Fruit fly (Drosophila melanogaster) whole organism, wandering third instar larva: ENCODE measurements around the gene CG3984.
A peak's percentile ranks its signal among the peaks of the same experiment; 100 is the strongest.

Experiments
- Abd-B ChIP-seq: fragments of >200 bp; optimal IDR thresholded peaks from 2 replicates; lab custom pipeline; 2017; ENCODE audit warnings: missing biosample characterization, missing genetic modification characterization
- CG32264 ChIP-seq: fragments of 200-800 bp; sonication (Bioruptor generic); optimal IDR thresholded peaks from 2 replicates; lab custom pipeline; 2016; ENCODE audit warnings: missing biosample characterization, missing genetic modification characterization
- CG9705 ChIP-seq: fragments of 200-800 bp; sonication (Bioruptor generic); optimal IDR thresholded peaks from 2 replicates; lab custom pipeline; 2018; ENCODE audit warnings: missing biosample characterization, mild to moderate bottlenecking, missing genetic modification characterization
- CrebA ChIP-seq: fragments of 200-800 bp; sonication (Bioruptor generic); optimal IDR thresholded peaks from 2 replicates; lab custom pipeline; 2016; ENCODE audit warnings: missing biosample characterization, mild to moderate bottlenecking, missing genetic modification characterization, borderline replicate concordance
- Dfd ChIP-seq: fragments of >200 bp; optimal IDR thresholded peaks from 2 replicates; lab custom pipeline; 2017; ENCODE audit warnings: missing biosample characterization, missing genetic modification characterization
- Dif ChIP-seq: fragments of 200-275, 200-300 bp; sonication (Bioruptor generic); optimal IDR thresholded peaks from 2 replicates; lab custom pipeline; 2018; ENCODE audit warnings: missing biosample characterization, missing genetic modification characterization; ENCODE audit not compliant: partially characterized antibody
- GATAd ChIP-seq: sonication (Bioruptor generic); optimal IDR thresholded peaks from 2 replicates; lab custom pipeline; 2016; ENCODE audit warnings: missing biosample characterization, missing genetic modification characterization
- HLH106 ChIP-seq: fragments of 200-800 bp; optimal IDR thresholded peaks from 3 replicates; lab custom pipeline; 2019; ENCODE audit warnings: missing biosample characterization, mild to moderate bottlenecking, missing genetic modification characterization, moderate library complexity
- Hnf4 ChIP-seq: fragments of 200-800 bp; sonication (Bioruptor generic); optimal IDR thresholded peaks from 2 replicates; lab custom pipeline; 2016; ENCODE audit warnings: missing biosample characterization, mild to moderate bottlenecking, missing genetic modification characterization
- Hr78 ChIP-seq: fragments of >200 bp; optimal IDR thresholded peaks from 2 replicates; lab custom pipeline; 2017; ENCODE audit warnings: missing biosample characterization, missing genetic modification characterization
- Hr83 ChIP-seq: fragments of 200-300 bp; sonication (Bioruptor generic); optimal IDR thresholded peaks from 2 replicates; lab custom pipeline; 2016; ENCODE audit warnings: missing biosample characterization, mild to moderate bottlenecking, missing genetic modification characterization, moderate library complexity; ENCODE audit not compliant: poor library complexity, severe bottlenecking
- Jra ChIP-seq: sonication (Bioruptor generic); optimal IDR thresholded peaks from 2 replicates; lab custom pipeline; 2016; ENCODE audit warnings: missing biosample characterization, missing genetic modification characterization
- Mio ChIP-seq: sonication (Bioruptor generic); optimal IDR thresholded peaks from 2 replicates; lab custom pipeline; 2016; ENCODE audit warnings: missing biosample characterization, missing genetic modification characterization
- Myc ChIP-seq: fragments of >200 bp; optimal IDR thresholded peaks from 2 replicates; lab custom pipeline; 2017
- N ChIP-seq: fragments of >200 bp; optimal IDR thresholded peaks from 2 replicates; lab custom pipeline; 2018; ENCODE audit warnings: missing biosample characterization, missing external identifiers, missing genetic modification characterization
- OdsH ChIP-seq: fragments of 200-800 bp; sonication (Bioruptor generic); optimal IDR thresholded peaks from 2 replicates; lab custom pipeline; 2016; ENCODE audit warnings: missing biosample characterization, mild to moderate bottlenecking, missing genetic modification characterization
- Rel ChIP-seq, 2 experiments: fragments of 200-800 bp; sonication (Bioruptor generic) in 1 of 2; optimal IDR thresholded peaks; 2 replicates in 1 of 2; 3 replicates in 1 of 2; lab custom pipeline; 2016 to 2019; ENCODE audit warnings: mild to moderate bottlenecking in 2 of 2, missing biosample characterization in 2 of 2, missing genetic modification characterization in 2 of 2, moderate library complexity in 1 of 2
- Sp1 ChIP-seq: fragments of 200-800 bp; sonication (Bioruptor generic); optimal IDR thresholded peaks from 3 replicates; lab custom pipeline; 2019; ENCODE audit warnings: missing biosample characterization, mild to moderate bottlenecking, missing genetic modification characterization, moderate library complexity
- Vsx2 ChIP-seq: fragments of 200-300, 225-300 bp; sonication (Bioruptor generic); optimal IDR thresholded peaks from 2 replicates; lab custom pipeline; 2018; ENCODE audit warnings: missing biosample characterization, missing genetic modification characterization; ENCODE audit not compliant: partially characterized antibody
- br ChIP-seq: fragments of 200-800 bp; sonication (Bioruptor generic); optimal IDR thresholded peaks from 2 replicates; lab custom pipeline; 2016; ENCODE audit warnings: missing biosample characterization, missing genetic modification characterization
- brk ChIP-seq: fragments of 200-800 bp; sonication (Bioruptor generic); optimal IDR thresholded peaks from 2 replicates; lab custom pipeline; 2016; ENCODE audit warnings: missing biosample characterization, mild to moderate bottlenecking, missing genetic modification characterization
- dl ChIP-seq, 2 experiments: fragments of 175-275, 200-275 bp in 1 of 2; fragments of 200-275 bp in 1 of 2; sonication (Bioruptor generic); optimal IDR thresholded peaks; lab custom pipeline; 2018; ENCODE audit warnings: mild to moderate bottlenecking in 2 of 2, missing biosample characterization in 2 of 2, missing genetic modification characterization in 2 of 2, moderate library complexity in 2 of 2; ENCODE audit not compliant: partially characterized antibody in 2 of 2, insufficient read depth in 1 of 2
- dmrt93B ChIP-seq: fragments of 200-800 bp; sonication (Bioruptor generic); optimal IDR thresholded peaks from 2 replicates; lab custom pipeline; 2018; ENCODE audit warnings: missing biosample characterization, mild to moderate bottlenecking, missing genetic modification characterization
- dsf ChIP-seq: sonication (Bioruptor generic); optimal IDR thresholded peaks from 2 replicates; lab custom pipeline; 2016; ENCODE audit warnings: missing biosample characterization, missing genetic modification characterization, borderline replicate concordance
- ey ChIP-seq: fragments of 200-800 bp; sonication (Bioruptor generic); optimal IDR thresholded peaks from 2 replicates; lab custom pipeline; 2016; ENCODE audit warnings: missing biosample characterization, missing genetic modification characterization
- foxo ChIP-seq, 2 experiments: fragments of 200-800 bp; sonication (Bioruptor generic); optimal IDR thresholded peaks; 2 replicates in 1 of 2; 3 replicates in 1 of 2; lab custom pipeline; 2016 to 2017; ENCODE audit warnings: missing biosample characterization in 2 of 2, missing genetic modification characterization in 2 of 2
- fru ChIP-seq: fragments of 200-800 bp; sonication (Bioruptor generic); optimal IDR thresholded peaks from 3 replicates; lab custom pipeline; 2016; ENCODE audit warnings: missing biosample characterization, mild to moderate bottlenecking, missing genetic modification characterization
- h ChIP-seq: fragments of 200-800 bp; sonication (Bioruptor generic); optimal IDR thresholded peaks from 3 replicates; lab custom pipeline; 2016; ENCODE audit warnings: missing biosample characterization, mild to moderate bottlenecking, missing genetic modification characterization
- jim ChIP-seq: fragments of 175-275, 200-325 bp; sonication (Bioruptor generic); optimal IDR thresholded peaks from 2 replicates; lab custom pipeline; 2016; ENCODE audit warnings: missing biosample characterization, mild to moderate bottlenecking, missing genetic modification characterization
- lola ChIP-seq: fragments of >200 bp; optimal IDR thresholded peaks from 2 replicates; lab custom pipeline; 2017; ENCODE audit warnings: missing biosample characterization, missing genetic modification characterization
- pan ChIP-seq: fragments of >200 bp; optimal IDR thresholded peaks from 2 replicates; lab custom pipeline; 2017
- psq ChIP-seq: fragments of 200-800 bp; sonication (Bioruptor generic); optimal IDR thresholded peaks from 3 replicates; lab custom pipeline; 2017; ENCODE audit warnings: missing biosample characterization, mild to moderate bottlenecking, missing genetic modification characterization, moderate library complexity
- rgr ChIP-seq: fragments of 200-800 bp; sonication (Bioruptor generic); optimal IDR thresholded peaks from 3 replicates; lab custom pipeline; 2016; ENCODE audit warnings: missing biosample characterization, mild to moderate bottlenecking, missing genetic modification characterization
- sage ChIP-seq: fragments of 200-800 bp; sonication (Bioruptor generic); optimal IDR thresholded peaks from 2 replicates; lab custom pipeline; 2016; ENCODE audit warnings: missing biosample characterization, mild to moderate bottlenecking, missing genetic modification characterization
- sv ChIP-seq: fragments of 200-800 bp; sonication (Bioruptor generic); optimal IDR thresholded peaks from 3 replicates; lab custom pipeline; 2016; ENCODE audit warnings: missing biosample characterization, missing genetic modification characterization
- tai ChIP-seq: sonication (Bioruptor generic); optimal IDR thresholded peaks from 2 replicates; lab custom pipeline; 2016; ENCODE audit warnings: missing biosample characterization, missing genetic modification characterization
- usp ChIP-seq: fragments of >200 bp; optimal IDR thresholded peaks from 2 replicates; lab custom pipeline; 2017; ENCODE audit warnings: missing biosample characterization, missing genetic modification characterization
- woc ChIP-seq: sonication (Bioruptor generic); optimal IDR thresholded peaks from 2 replicates; lab custom pipeline; 2016; ENCODE audit warnings: missing biosample characterization, mild to moderate bottlenecking, missing genetic modification characterization

Gene CG3984

DNA sequence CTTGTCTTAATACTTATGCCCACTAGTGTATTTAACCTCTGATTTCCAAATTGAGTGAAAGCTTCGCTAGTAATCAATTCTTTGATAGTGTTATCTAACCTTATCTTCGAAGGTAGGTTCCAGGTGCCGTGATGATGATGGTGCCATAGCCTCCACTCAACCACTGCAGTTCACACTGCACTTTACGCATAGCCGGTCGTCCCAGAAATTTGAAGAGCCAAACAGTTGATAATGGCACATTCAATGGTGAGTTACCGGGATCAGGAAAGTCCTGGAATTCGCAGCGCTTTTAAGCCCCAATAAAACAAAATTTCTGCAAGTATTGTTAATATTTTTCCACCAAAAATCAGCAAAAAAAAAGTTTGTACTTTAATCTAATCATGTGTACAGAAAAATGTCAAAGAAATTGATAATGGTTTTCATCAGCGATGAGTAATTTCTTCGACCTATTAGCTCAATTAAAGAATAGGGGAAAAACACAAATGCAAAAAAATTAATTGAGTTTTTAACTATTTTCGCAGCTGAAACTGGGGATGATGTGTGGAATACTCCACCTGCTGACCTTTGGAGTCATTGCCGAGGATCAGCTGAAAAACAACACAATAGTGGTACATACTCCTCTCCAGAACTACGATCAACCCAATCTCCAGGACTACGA is 3.0 kb downstream of the CG3984 start, which contains the start of gene CG3987:
Gene CG3987, plus strand, starts transcription at position 143 of the 658 bp plus-strand sequence.
- peak; percentile 62 for TF ChIP-seq Dif (GFP tag; lab: Kevin White, UChicago)
- no peak for TF ChIP-seq rgr (GFP tag; lab: Kevin White, UChicago)
- no peak for TF ChIP-seq Rel (GFP tag; optimal IDR thresholded peaks at IDR 0.05; lab: Kevin White, UChicago)
- peak; percentile 98 for TF ChIP-seq Rel (tag; optimal IDR thresholded peaks at IDR 0.05; lab: Kevin White, UChicago)
- TF ChIP-seq woc (GFP tag; lab: Kevin White, UChicago): no peak
- TF ChIP-seq Vsx2: peak; percentile 58

DNA sequence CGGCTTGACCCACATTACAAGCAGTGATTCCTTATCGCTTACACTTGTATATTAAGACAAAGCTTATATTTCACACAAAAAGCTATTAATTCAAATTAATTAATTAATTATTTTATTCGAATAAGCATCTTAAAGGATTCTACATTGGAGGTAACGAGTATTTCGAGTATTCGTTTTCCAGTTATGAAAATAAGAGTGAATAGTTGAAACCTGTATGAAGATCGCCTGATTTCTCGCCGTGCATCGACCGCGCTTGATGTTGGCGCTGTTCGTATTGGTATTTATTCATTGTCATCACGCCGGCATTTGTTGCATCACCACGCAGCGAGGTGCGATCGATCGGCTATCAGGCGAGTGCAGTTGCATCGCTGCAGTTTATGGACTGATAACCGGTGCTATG is 8.5 kb downstream of the CG3984 start:
- TF ChIP-seq Dfd: no peak
- TF ChIP-seq sage (GFP tag; lab: Kevin White, UChicago): no peak
- TF ChIP-seq CrebA (GFP tag; lab: Kevin White, UChicago): no peak
- TF ChIP-seq jim (GFP tag; lab: Kevin White, UChicago): no peak
- TF ChIP-seq Myc: no peak
- no peak for TF ChIP-seq lola (GFP tag; lab: Kevin White, UChicago)
- no peak for TF ChIP-seq dsf (GFP tag; lab: Kevin White, UChicago)
- peak; percentile 27 for TF ChIP-seq psq
- no peak for TF ChIP-seq dmrt93B (GFP tag; lab: Kevin White, UChicago)
- TF ChIP-seq Vsx2: no peak
- TF ChIP-seq usp: no peak
- TF ChIP-seq sv (GFP tag; lab: Kevin White, UChicago): no peak
- TF ChIP-seq br (GFP tag; lab: Kevin White, UChicago): peak; percentile 16
- peak; percentile 50 for TF ChIP-seq fru (GFP tag; lab: Kevin White, UChicago)
- peak; percentile 3 for TF ChIP-seq Hnf4 (GFP tag; lab: Kevin White, UChicago)
- TF ChIP-seq Jra (GFP tag; lab: Kevin White, UChicago): no peak
- TF ChIP-seq Rel (GFP tag; optimal IDR thresholded peaks at IDR 0.05; lab: Kevin White, UChicago): no peak
- TF ChIP-seq Rel (tag; optimal IDR thresholded peaks at IDR 0.05; lab: Kevin White, UChicago): no peak
- no peak for TF ChIP-seq GATAd
- peak; percentile 8 for TF ChIP-seq HLH106 (tag; lab: Kevin White, UChicago)
- peak in 1 of 2 experiments; percentile 53 for TF ChIP-seq foxo (GFP tag; optimal IDR thresholded peaks at IDR 0.05; lab: Kevin White, UChicago)
- no peak for TF ChIP-seq Mio (GFP tag; lab: Kevin White, UChicago)
- no peak for TF ChIP-seq Abd-B
- no peak for TF ChIP-seq OdsH
- TF ChIP-seq CG32264 (GFP tag; lab: Kevin White, UChicago): no peak
- no peak for TF ChIP-seq brk (GFP tag; lab: Kevin White, UChicago)
- no peak for TF ChIP-seq woc (GFP tag; lab: Kevin White, UChicago)
- TF ChIP-seq h (GFP tag; lab: Kevin White, UChicago): peak; percentile 58
- no peak for TF ChIP-seq Sp1 (GFP tag; lab: Kevin White, UChicago)
- TF ChIP-seq pan: no peak
- no peak for TF ChIP-seq Dif (GFP tag; lab: Kevin White, UChicago)
- no peak for TF ChIP-seq CG9705 (GFP tag; lab: Kevin White, UChicago)
- TF ChIP-seq N (GFP tag; lab: Kevin White, UChicago): no peak
- no peak for TF ChIP-seq tai (GFP tag; lab: Kevin White, UChicago)
- TF ChIP-seq rgr (GFP tag; lab: Kevin White, UChicago): peak; percentile 38
- no peak for TF ChIP-seq Hr83 (GFP tag; lab: Kevin White, UChicago)
- TF ChIP-seq Hr78: no peak
- no peak for TF ChIP-seq dl (GFP tag; optimal IDR thresholded peaks at IDR 0.05; lab: Kevin White, UChicago; ENCODE audit: insufficient read depth in 1 of 2, partially characterized antibody in 2 of 2)
- no peak for TF ChIP-seq ey (GFP tag; lab: Kevin White, UChicago)
